Fruit fly (Drosophila melanogaster): Measurements from ENCODE around the gene mkg-p.

The mkg-p gene

dm6 chr3L:8358776-8359455, 46.2 kb downstream of the mkg-p start:
- TF ChIP-seq CG11902 (GFP tag; optimal IDR thresholded peaks at IDR 0.05) (no peak), net (GFP tag; optimal IDR thresholded peaks at IDR 0.05) (no peak), eg (GFP tag; IDR thresholded peaks at IDR 0.05) (no peak), topi (GFP tag; optimal IDR thresholded peaks at IDR 0.05) (no peak), CG3032 (tag; optimal IDR thresholded peaks at IDR 0.05) (no peak), lz (GFP tag; optimal IDR thresholded peaks at IDR 0.05) (no peak), CG3919 (GFP tag; optimal IDR thresholded peaks at IDR 0.05) (no peak), CG6163 (GFP tag; IDR thresholded peaks at IDR 0.05) (no peak), salr (GFP tag; optimal IDR thresholded peaks at IDR 0.05) (no peak), spab (GFP tag; optimal IDR thresholded peaks at IDR 0.05) (no peak), Gug (GFP tag; IDR thresholded peaks at IDR 0.05) (no peak), CG6854 (GFP tag; optimal IDR thresholded peaks at IDR 0.05) (no peak), CG7368 (GFP tag; optimal IDR thresholded peaks at IDR 0.05) (no peak), CG6808 (GFP tag; optimal IDR thresholded peaks at IDR 0.05) (no peak), vri (GFP tag; optimal IDR thresholded peaks at IDR 0.05) (peak; percentile 87), Eip78C (GFP tag) (peak; percentile 36), CG10669 (GFP tag; optimal IDR thresholded peaks at IDR 0.05) (no peak), cyc (GFP tag; optimal IDR thresholded peaks at IDR 0.05) (no peak), Eip75B (GFP tag; optimal IDR thresholded peaks at IDR 0.05) (no peak), pdm3 (GFP tag; optimal IDR thresholded peaks at IDR 0.05) (no peak), Hr38 (GFP tag; optimal IDR thresholded peaks at IDR 0.05) (no peak), CG11762 (GFP tag; optimal IDR thresholded peaks at IDR 0.05; ENCODE audit: insufficient read depth) (no peak), Eip93F (GFP tag; optimal IDR thresholded peaks at IDR 0.05) (no peak), Lpt (GFP tag; optimal IDR thresholded peaks at IDR 0.05) (no peak), fkh (GFP tag; optimal IDR thresholded peaks at IDR 0.05) (peak; percentile 62), CG6276 (GFP tag; optimal IDR thresholded peaks at IDR 0.05) (no peak), Smox (GFP tag; optimal IDR thresholded peaks at IDR 0.05) (no peak), fd59A (GFP tag; optimal IDR thresholded peaks at IDR 0.05) (no peak), CG9139 (GFP tag; optimal IDR thresholded peaks at IDR 0.05) (no peak), achi (GFP tag; optimal IDR thresholded peaks at IDR 0.05) (peak; percentile 84), Hr4 (GFP tag; optimal IDR thresholded peaks at IDR 0.05) (no peak)

- TF ChIP-seq CG6854 (GFP tag; optimal IDR thresholded peaks at IDR 0.05) (no peak), lz (GFP tag; optimal IDR thresholded peaks at IDR 0.05) (no peak), Gug (GFP tag; IDR thresholded peaks at IDR 0.05) (no peak), Sox15 (GFP tag; optimal IDR thresholded peaks at IDR 0.05) (no peak), CG11762 (GFP tag; optimal IDR thresholded peaks at IDR 0.05; ENCODE audit: insufficient read depth) (peak; percentile 38), CG3032 (tag; optimal IDR thresholded peaks at IDR 0.05) (no peak), Eip93F (GFP tag; optimal IDR thresholded peaks at IDR 0.05) (no peak), cyc (GFP tag; optimal IDR thresholded peaks at IDR 0.05) (peak; percentile 36), CG15336 (GFP tag; IDR thresholded peaks at IDR 0.05) (peak; percentile 60), net (GFP tag; optimal IDR thresholded peaks at IDR 0.05) (no peak), Hr39 (GFP tag; optimal IDR thresholded peaks at IDR 0.05) (peak; percentile 22), CG8319 (GFP tag; optimal IDR thresholded peaks at IDR 0.05) (peak; percentile 16), CG8632 (GFP tag; optimal IDR thresholded peaks at IDR 0.05) (no peak), Eip78C (GFP tag) (no peak), Lpt (GFP tag; optimal IDR thresholded peaks at IDR 0.05) (no peak), CG11294 (GFP tag; IDR thresholded peaks at IDR 0.05) (no peak), Ets96B (tag; optimal IDR thresholded peaks at IDR 0.05) (no peak), CG3919 (GFP tag; optimal IDR thresholded peaks at IDR 0.05) (no peak), CG11902 (GFP tag; optimal IDR thresholded peaks at IDR 0.05) (peak; percentile 4), eg (GFP tag; IDR thresholded peaks at IDR 0.05) (peak; percentile 52; the same call in 1 of the 3 replicates), salr (GFP tag; optimal IDR thresholded peaks at IDR 0.05) (no peak), svp (GFP tag) (peak; percentile 83), spab (GFP tag; optimal IDR thresholded peaks at IDR 0.05) (peak; percentile 48), pdm3 (GFP tag; optimal IDR thresholded peaks at IDR 0.05) (no peak), CG31627 (GFP tag; optimal IDR thresholded peaks at IDR 0.05) (peak; percentile 11), fkh (GFP tag; optimal IDR thresholded peaks at IDR 0.05) (no peak), CG8119 (GFP tag; IDR thresholded peaks at IDR 0.05) (peak; percentile 53; the same call in 1 of the 3 replicates), dac (GFP tag; optimal IDR thresholded peaks at IDR 0.05) (no peak), esn (GFP tag; optimal IDR thresholded peaks at IDR 0.05) (peak; percentile 62), Sox102F (GFP tag; optimal IDR thresholded peaks at IDR 0.05) (no peak), acj6 (GFP tag; optimal IDR thresholded peaks at IDR 0.05) (no peak), CG6276 (GFP tag; optimal IDR thresholded peaks at IDR 0.05) (no peak), CG1621 (tag; optimal IDR thresholded peaks at IDR 0.05) (no peak), achi (GFP tag; optimal IDR thresholded peaks at IDR 0.05) (no peak), CG6808 (GFP tag; optimal IDR thresholded peaks at IDR 0.05) (peak; percentile 68), CG6792 (GFP tag; optimal IDR thresholded peaks at IDR 0.05) (no peak), CG9139 (GFP tag; optimal IDR thresholded peaks at IDR 0.05) (no peak), Hr4 (GFP tag; optimal IDR thresholded peaks at IDR 0.05) (no peak)
Observed at dm6 chr3L:8358138-8358537, 46.9 kb downstream of the mkg-p start.
